Fruit fly (Drosophila melanogaster) whole organism, embryonic: Measurements from ENCODE around the gene CG10694.
A peak's percentile ranks its signal among the peaks of the same experiment; 100 is the strongest.

Experiments
- Abd-B ChIP-seq: fragments of 200-800 bp; sonication (Bioruptor generic); optimal IDR thresholded peaks from 2 replicates; lab custom pipeline; 2018; ENCODE audit warnings: missing biosample characterization, mild to moderate bottlenecking, missing genetic modification characterization, moderate library complexity
- CG12659 ChIP-seq: fragments of 200-800 bp; sonication (Bioruptor generic); optimal IDR thresholded peaks from 3 replicates; lab custom pipeline; 2017; ENCODE audit warnings: mild to moderate bottlenecking, missing biosample characterization, missing genetic modification reagents, missing genetic modification characterization
- CG14441 ChIP-seq: fragments of 200-800 bp; sonication (Bioruptor generic); IDR thresholded peaks from 2 replicates; pipeline ENCODE4 v1.3.6; 2022; ENCODE audit warnings: missing biosample characterization, missing genetic modification characterization
- CG18764 ChIP-seq: fragments of 200-800 bp; sonication (Bioruptor generic); optimal IDR thresholded peaks from 3 replicates; lab custom pipeline; 2016; ENCODE audit warnings: missing biosample characterization, missing genetic modification characterization
- CG2889 ChIP-seq: fragments of 200-800 bp; sonication (Bioruptor generic); IDR thresholded peaks from 3 replicates; pipeline ENCODE4 v1.3.6; 2022; ENCODE audit warnings: missing biosample characterization, missing genetic modification characterization
- CG3838 ChIP-seq: fragments of 200-800 bp; sonication (Bioruptor generic); optimal IDR thresholded peaks from 3 replicates; lab custom pipeline; 2016; ENCODE audit warnings: missing biosample characterization, missing genetic modification characterization
- CG42726 ChIP-seq: fragments of 200-800 bp; sonication (Bioruptor generic); IDR thresholded peaks from 2 replicates; pipeline ENCODE4 v1.3.6; 2022; ENCODE audit warnings: missing biosample characterization, missing genetic modification characterization; ENCODE audit not compliant: partially characterized antibody
- CG4328 ChIP-seq: fragments of 200-800 bp; sonication (Bioruptor generic); optimal IDR thresholded peaks from 3 replicates; lab custom pipeline; 2017; ENCODE audit warnings: missing biosample characterization, missing genetic modification reagents, missing genetic modification characterization
- CG5953 ChIP-seq: fragments of 200-800 bp; sonication (Bioruptor generic); IDR thresholded peaks from 2 replicates; pipeline ENCODE4 v1.3.6; 2022; ENCODE audit warnings: missing biosample characterization, missing genetic modification characterization
- CG6854 ChIP-seq: fragments of 200-800 bp; sonication (Bioruptor generic); optimal IDR thresholded peaks from 3 replicates; lab custom pipeline; 2017; ENCODE audit warnings: missing biosample characterization, mild to moderate bottlenecking, missing genetic modification characterization
- CG7372 ChIP-seq: fragments of 200-800 bp; sonication (Bioruptor generic); IDR thresholded peaks from 2 replicates; pipeline ENCODE4 v1.3.6; 2022; ENCODE audit warnings: missing biosample characterization, missing genetic modification characterization
- CHES-1-like ChIP-seq: fragments of 200-800 bp; sonication (Bioruptor generic); optimal IDR thresholded peaks from 2 replicates; lab custom pipeline; 2016; ENCODE audit warnings: missing biosample characterization, missing genetic modification characterization
- Dip3 ChIP-seq: fragments of 200-800 bp; sonication (Bioruptor generic); optimal IDR thresholded peaks from 3 replicates; lab custom pipeline; 2016; ENCODE audit warnings: missing biosample characterization, missing genetic modification characterization
- Hmr ChIP-seq: fragments of 200-800 bp; sonication (Bioruptor generic); optimal IDR thresholded peaks from 3 replicates; lab custom pipeline; 2017; ENCODE audit warnings: mild to moderate bottlenecking, missing biosample characterization, missing genetic modification reagents, missing genetic modification characterization
- Lhr ChIP-seq: fragments of 200-800 bp; sonication (Bioruptor generic); optimal IDR thresholded peaks from 3 replicates; lab custom pipeline; 2017; ENCODE audit warnings: mild to moderate bottlenecking, missing biosample characterization, missing genetic modification reagents, missing genetic modification characterization
- Lim3 ChIP-seq: fragments of 200-800 bp; sonication (Bioruptor generic); IDR thresholded peaks from 2 replicates; pipeline ENCODE4 v1.3.6; 2022; ENCODE audit warnings: missing biosample characterization, missing genetic modification characterization
- MBD-R2 ChIP-seq: fragments of 200-800 bp; sonication (Bioruptor generic); IDR thresholded peaks from 2 replicates; pipeline ENCODE4 v1.3.6; 2022; ENCODE audit warnings: missing biosample characterization, missing genetic modification characterization
- Myb ChIP-seq: fragments of 200-800 bp; sonication (Bioruptor generic); optimal IDR thresholded peaks from 2 replicates; lab custom pipeline; 2016; ENCODE audit warnings: missing biosample characterization, missing genetic modification characterization
- Oaz ChIP-seq: fragments of 200-800 bp; sonication (Bioruptor generic); IDR thresholded peaks from 2 replicates; pipeline ENCODE4 v1.3.6; 2022; ENCODE audit warnings: missing biosample characterization, missing genetic modification characterization
- Oli ChIP-seq: fragments of 200-800 bp; sonication (Bioruptor generic); optimal IDR thresholded peaks from 2 replicates; lab custom pipeline; 2018; ENCODE audit warnings: missing biosample characterization, mild to moderate bottlenecking, missing genetic modification characterization, moderate library complexity
- Opbp ChIP-seq: fragments of 200-800 bp; sonication (Bioruptor generic); IDR thresholded peaks from 3 replicates; pipeline ENCODE4 v1.3.6; 2022; ENCODE audit warnings: missing biosample characterization, missing genetic modification characterization; ENCODE audit not compliant: partially characterized antibody
- Optix ChIP-seq: fragments of 200-800 bp; sonication (Bioruptor generic); IDR thresholded peaks from 3 replicates; pipeline ENCODE4 v1.3.6; 2022; ENCODE audit warnings: missing biosample characterization, missing genetic modification characterization
- Pdp1 ChIP-seq, 2 experiments: fragments of 200-800 bp; sonication (Bioruptor generic); optimal IDR thresholded peaks; 3 replicates each; lab custom pipeline; 2016; ENCODE audit warnings: missing biosample characterization in 2 of 2, missing genetic modification characterization in 2 of 2, mild to moderate bottlenecking in 1 of 2, moderate library complexity in 1 of 2
- Ravus ChIP-seq: fragments of 200-800 bp; sonication (Bioruptor generic); IDR thresholded peaks from 2 replicates; pipeline ENCODE4 v1.3.6; 2022; ENCODE audit warnings: missing biosample characterization, missing genetic modification characterization
- Six4 ChIP-seq: fragments of 200-800 bp; sonication (Bioruptor generic); optimal IDR thresholded peaks from 2 replicates; lab custom pipeline; 2016; ENCODE audit warnings: missing biosample characterization, missing genetic modification characterization
- Sry-δ ChIP-seq: fragments of 200-800 bp; sonication (Bioruptor generic); optimal IDR thresholded peaks from 2 replicates; lab custom pipeline; 2016; ENCODE audit warnings: missing biosample characterization, missing genetic modification characterization
- Ssrp ChIP-seq: fragments of 200-800 bp; sonication (Bioruptor generic); optimal IDR thresholded peaks from 2 replicates; lab custom pipeline; 2018; ENCODE audit warnings: missing biosample characterization, mild to moderate bottlenecking, missing genetic modification characterization, moderate library complexity
- al ChIP-seq: fragments of 200-800 bp; sonication (Bioruptor generic); IDR thresholded peaks from 2 replicates; pipeline ENCODE4 v1.3.6; 2022; ENCODE audit warnings: missing biosample characterization, missing genetic modification characterization
- bigmax ChIP-seq: fragments of 200-800 bp; sonication (Bioruptor generic); optimal IDR thresholded peaks from 2 replicates; lab custom pipeline; 2018; ENCODE audit warnings: missing biosample characterization, mild to moderate bottlenecking, missing genetic modification characterization
- dati ChIP-seq: fragments of 200-800 bp; sonication (Bioruptor generic); IDR thresholded peaks from 2 replicates; pipeline ENCODE4 v1.3.6; 2022; ENCODE audit warnings: missing biosample characterization, missing genetic modification characterization
- gfzf ChIP-seq: fragments of 200-800 bp; sonication (Bioruptor generic); optimal IDR thresholded peaks from 2 replicates; lab custom pipeline; 2016; ENCODE audit warnings: missing biosample characterization, mild to moderate bottlenecking, missing genetic modification characterization, moderate library complexity
- hkb ChIP-seq, 2 experiments: fragments of 200-800 bp in 1 of 2; fragments of >200 bp in 1 of 2; sonication (Bioruptor generic) in 1 of 2; IDR thresholded peaks in 1 of 2; optimal IDR thresholded peaks in 1 of 2; 2 replicates each; pipeline versions ENCODE4 v1.3.6 to Lab custom; 2017 to 2022; ENCODE audit warnings: missing biosample characterization in 1 of 2, missing genetic modification characterization in 1 of 2
- kni ChIP-seq: fragments of 200-800 bp; sonication (Bioruptor generic); optimal IDR thresholded peaks from 3 replicates; lab custom pipeline; 2017; ENCODE audit warnings: mild to moderate bottlenecking, missing biosample characterization, missing genetic modification reagents, missing genetic modification characterization
- lab ChIP-seq: fragments of 200-800 bp; sonication (Bioruptor generic); optimal IDR thresholded peaks from 3 replicates; lab custom pipeline; 2017; ENCODE audit warnings: missing biosample characterization, missing genetic modification characterization, mild to moderate bottlenecking, moderate library complexity, missing genetic modification reagents
- p53 ChIP-seq: fragments of 200-800 bp; sonication (Bioruptor generic); optimal IDR thresholded peaks from 2 replicates; lab custom pipeline; 2016; ENCODE audit warnings: missing biosample characterization, missing genetic modification characterization
- phol ChIP-seq: fragments of 200-800 bp; sonication (Bioruptor generic); optimal IDR thresholded peaks from 3 replicates; lab custom pipeline; 2018; ENCODE audit warnings: missing biosample characterization, mild to moderate bottlenecking, missing genetic modification characterization, moderate library complexity
- prd ChIP-seq, 3 experiments: fragments of >200 bp in 2 of 3; fragments of 200-800 bp in 1 of 3; sonication (Bioruptor generic) in 1 of 3; optimal IDR thresholded peaks in 2 of 3; IDR thresholded peaks in 1 of 3; 2 replicates in 2 of 3; 3 replicates in 1 of 3; pipeline versions ENCODE4 v1.3.6 to Lab custom; 2017 to 2022; ENCODE audit warnings: missing biosample characterization in 1 of 3, missing genetic modification characterization in 1 of 3
- pzg ChIP-seq: fragments of 200-800 bp; sonication (Bioruptor generic); optimal IDR thresholded peaks from 3 replicates; lab custom pipeline; 2018; ENCODE audit warnings: missing biosample characterization, mild to moderate bottlenecking, missing genetic modification characterization, moderate library complexity
- ranshi ChIP-seq: fragments of 200-800 bp; sonication (Bioruptor generic); IDR thresholded peaks from 2 replicates; pipeline ENCODE4 v1.3.6; 2022; ENCODE audit warnings: missing biosample characterization, missing genetic modification characterization
- repo ChIP-seq: fragments of 200-800 bp; sonication (Bioruptor generic); optimal IDR thresholded peaks from 2 replicates; lab custom pipeline; 2016; ENCODE audit warnings: missing biosample characterization, missing genetic modification characterization
- sim ChIP-seq: fragments of 200-800 bp; sonication (Bioruptor generic); IDR thresholded peaks from 2 replicates; pipeline ENCODE4 v1.3.6; 2022; ENCODE audit warnings: missing biosample characterization, missing genetic modification characterization
- sr ChIP-seq: fragments of 200-800 bp; sonication (Bioruptor generic); IDR thresholded peaks from 3 replicates; pipeline ENCODE4 v1.3.6; 2022; ENCODE audit warnings: missing biosample characterization, missing genetic modification characterization
- tin ChIP-seq: fragments of 200-800 bp; sonication (Bioruptor generic); optimal IDR thresholded peaks from 3 replicates; lab custom pipeline; 2016; ENCODE audit warnings: missing biosample characterization, missing genetic modification characterization
- tna ChIP-seq: fragments of 200-800 bp; sonication (Bioruptor generic); IDR thresholded peaks from 2 replicates; pipeline ENCODE4 v1.3.6; 2022; ENCODE audit warnings: missing biosample characterization, missing genetic modification characterization; ENCODE audit not compliant: partially characterized antibody
- toy ChIP-seq: fragments of 200-800 bp; sonication (Bioruptor generic); IDR thresholded peaks from 2 replicates; pipeline ENCODE4 v1.3.6; 2022; ENCODE audit warnings: missing biosample characterization, missing genetic modification characterization
- trem ChIP-seq: fragments of 200-800 bp; optimal IDR thresholded peaks from 3 replicates; lab custom pipeline; 2019; ENCODE audit warnings: missing biosample characterization, mild to moderate bottlenecking, missing genetic modification characterization, moderate library complexity
- tx ChIP-seq: fragments of 200-800 bp; sonication (Bioruptor generic); optimal IDR thresholded peaks from 2 replicates; lab custom pipeline; 2016; ENCODE audit warnings: missing biosample characterization, missing genetic modification characterization
- zf30C ChIP-seq: fragments of 200-800 bp; sonication (Bioruptor generic); optimal IDR thresholded peaks from 3 replicates; lab custom pipeline; 2018; ENCODE audit warnings: missing biosample characterization, mild to moderate bottlenecking, missing genetic modification characterization

Gene CG10694

dm6 chr3R:24134580-24134979, 27.4 kb downstream of the CG10694 start, which contains the start of gene Sec10 (continued):
- TF ChIP-seq Lhr (GFP tag; lab: Kevin White, UChicago), result peak; percentile 30
- no peak for TF ChIP-seq tna (GFP tag; lab: Robert Waterston, UW)
- TF ChIP-seq Ravus, result no peak
- no peak for TF ChIP-seq hkb (optimal IDR thresholded peaks at IDR 0.05; lab: Kevin White, UChicago)
- TF ChIP-seq hkb (GFP tag; IDR thresholded peaks at IDR 0.05; lab: Robert Waterston, UW), result peak; percentile 41; the same call in 1 of the 2 replicates
- no peak for TF ChIP-seq prd (optimal IDR thresholded peaks at IDR 0.05; lab: Kevin White, UChicago)
- no peak for TF ChIP-seq prd (GFP tag; IDR thresholded peaks at IDR 0.05; lab: Robert Waterston, UW)
- TF ChIP-seq pzg (GFP tag; lab: Kevin White, UChicago), result peak; percentile 65
- TF ChIP-seq CG2889 (GFP tag; lab: Robert Waterston, UW), result no peak
- TF ChIP-seq CG7372 (GFP tag; lab: Robert Waterston, UW), result no peak
- no peak for TF ChIP-seq CG18764
- peak; percentile 96 for TF ChIP-seq MBD-R2
- no peak for TF ChIP-seq tin (GFP tag; lab: Kevin White, UChicago)
- TF ChIP-seq CG12659, result no peak
- peak; percentile 99 for TF ChIP-seq CG3838 (GFP tag; lab: Kevin White, UChicago)
- TF ChIP-seq zf30C (GFP tag; lab: Kevin White, UChicago), result no peak
- no peak for TF ChIP-seq al (GFP tag; lab: Robert Waterston, UW)
- TF ChIP-seq Abd-B (GFP tag; lab: Kevin White, UChicago), result no peak
- TF ChIP-seq CG5953 (GFP tag; lab: Robert Waterston, UW), result no peak
- no peak for TF ChIP-seq Hmr (GFP tag; lab: Kevin White, UChicago)
- no peak for TF ChIP-seq Lim3 (GFP tag; lab: Robert Waterston, UW)
- no peak for TF ChIP-seq sr (GFP tag; lab: Robert Waterston, UW)
- TF ChIP-seq gfzf (GFP tag; lab: Kevin White, UChicago), result peak; percentile 9
- no peak for TF ChIP-seq ranshi (GFP tag; lab: Robert Waterston, UW)
- no peak for TF ChIP-seq p53 (GFP tag; lab: Kevin White, UChicago)
- TF ChIP-seq CG6854, result no peak
- TF ChIP-seq Pdp1 (GFP tag; optimal IDR thresholded peaks at IDR 0.05; lab: Kevin White, UChicago), result peak in 1 of 2 experiments; percentile 99
- peak; percentile 22 for TF ChIP-seq CHES-1-like (GFP tag; lab: Kevin White, UChicago)
- TF ChIP-seq sim (GFP tag; lab: Robert Waterston, UW), result no peak
- TF ChIP-seq CG14441 (GFP tag; lab: Robert Waterston, UW), result no peak
- TF ChIP-seq CG42726 (GFP tag; lab: Robert Waterston, UW), result no peak
- peak; percentile 7 for TF ChIP-seq phol (tag; lab: Kevin White, UChicago)
- no peak for TF ChIP-seq Ssrp
- TF ChIP-seq Oli, result no peak
- no peak for TF ChIP-seq repo (GFP tag; lab: Kevin White, UChicago)
- TF ChIP-seq Myb (GFP tag; lab: Kevin White, UChicago), result peak; percentile 23
- TF ChIP-seq Optix, result no peak
- no peak for TF ChIP-seq CG4328 (GFP tag; lab: Kevin White, UChicago)
- no peak for TF ChIP-seq Six4 (GFP tag; lab: Kevin White, UChicago)
- no peak for TF ChIP-seq lab (GFP tag; lab: Kevin White, UChicago)
- peak; percentile 36 for TF ChIP-seq bigmax (GFP tag; lab: Kevin White, UChicago)
- TF ChIP-seq dati (GFP tag; lab: Robert Waterston, UW), result no peak
- TF ChIP-seq Sry-δ (GFP tag; lab: Kevin White, UChicago), result peak; percentile 14
- TF ChIP-seq Opbp (GFP tag; lab: Robert Waterston, UW), result 0 out of 3 replicates have a peak, but pooled peaks have one; percentile 37
- no peak for TF ChIP-seq toy
- TF ChIP-seq trem (tag; lab: Kevin White, UChicago), result peak; percentile 81
- TF ChIP-seq tx (GFP tag; lab: Kevin White, UChicago), result no peak
- TF ChIP-seq Dip3 (GFP tag; lab: Kevin White, UChicago), result no peak
- no peak for TF ChIP-seq kni (GFP tag; lab: Kevin White, UChicago)
- no peak for TF ChIP-seq Oaz (GFP tag; lab: Robert Waterston, UW)
